Fruit fly (Drosophila melanogaster) whole organism, embryonic: ENCODE results near the gene CG10254.

Experiments used
- C15 ChIP-seq: fragments of 200-800 bp; sonication (Bioruptor generic); IDR thresholded peaks from 3 replicates; pipeline ENCODE4 v1.3.6; 2022; ENCODE audit warnings: missing biosample characterization, missing genetic modification characterization
- CG11085 ChIP-seq: fragments of 200-800 bp; sonication (Bioruptor generic); IDR thresholded peaks from 2 replicates; pipeline ENCODE4 v1.3.6; 2022; ENCODE audit warnings: missing biosample characterization, missing genetic modification characterization
- CG11093 ChIP-seq: fragments of 200-800 bp; sonication (Bioruptor generic); IDR thresholded peaks from 3 replicates; pipeline ENCODE4 v1.3.6; 2022; ENCODE audit warnings: missing biosample characterization, missing genetic modification characterization
- CG11247 ChIP-seq: fragments of 200-800 bp; sonication (Bioruptor generic); IDR thresholded peaks from 2 replicates; pipeline ENCODE4 v1.3.6; 2022; ENCODE audit warnings: missing biosample characterization, missing genetic modification characterization
- CG13894 ChIP-seq: fragments of 200-800 bp; sonication (Bioruptor generic); optimal IDR thresholded peaks from 3 replicates; lab custom pipeline; 2018; ENCODE audit warnings: missing biosample characterization, mild to moderate bottlenecking, missing genetic modification characterization, moderate library complexity
- CG15073 ChIP-seq: fragments of 200-800 bp; sonication (Bioruptor generic); optimal IDR thresholded peaks from 2 replicates; lab custom pipeline; 2016; ENCODE audit warnings: missing biosample characterization, missing genetic modification characterization
- CG15269 ChIP-seq: fragments of 200-800 bp; sonication (Bioruptor generic); optimal IDR thresholded peaks from 2 replicates; lab custom pipeline; 2018; ENCODE audit warnings: missing biosample characterization, mild to moderate bottlenecking, missing genetic modification characterization, moderate library complexity
- CG1529 ChIP-seq: fragments of 200-800 bp; sonication (Bioruptor generic); optimal IDR thresholded peaks from 3 replicates; lab custom pipeline; 2018; ENCODE audit warnings: missing biosample characterization, missing genetic modification characterization
- CG1603 ChIP-seq: fragments of 200-800 bp; sonication (Bioruptor generic); optimal IDR thresholded peaks from 2 replicates; lab custom pipeline; 2019; ENCODE audit warnings: missing biosample characterization, mild to moderate bottlenecking, missing genetic modification characterization, moderate library complexity
- CG16815 ChIP-seq: fragments of 200-800 bp; sonication (Bioruptor generic); optimal IDR thresholded peaks from 3 replicates; lab custom pipeline; 2017; ENCODE audit warnings: missing biosample characterization, mild to moderate bottlenecking, missing genetic modification characterization
- CG17568 ChIP-seq: fragments of 200-800 bp; sonication (Bioruptor generic); optimal IDR thresholded peaks from 2 replicates; lab custom pipeline; 2018; ENCODE audit warnings: missing biosample characterization, mild to moderate bottlenecking, missing genetic modification characterization, moderate library complexity
- CG18011 ChIP-seq: fragments of 200-800 bp; sonication (Bioruptor generic); optimal IDR thresholded peaks from 2 replicates; lab custom pipeline; 2017; ENCODE audit warnings: missing biosample characterization, missing genetic modification characterization, mild to moderate bottlenecking, moderate library complexity, missing genotype
- CG18262 ChIP-seq: fragments of 200-800 bp; optimal IDR thresholded peaks from 3 replicates; lab custom pipeline; 2019; ENCODE audit warnings: missing biosample characterization, mild to moderate bottlenecking, missing genetic modification characterization, moderate library complexity
- CG2116 ChIP-seq: fragments of 200-800 bp; sonication (Bioruptor generic); optimal IDR thresholded peaks from 3 replicates; lab custom pipeline; 2018; ENCODE audit warnings: missing biosample characterization, mild to moderate bottlenecking, missing genetic modification characterization
- CG3726 ChIP-seq: fragments of 200-800 bp; sonication (Bioruptor generic); IDR thresholded peaks from 3 replicates; pipeline ENCODE4, ENCODE4 v1.3.6; 2022; ENCODE audit warnings: missing biosample characterization, missing genetic modification characterization
- CG4424 ChIP-seq: fragments of 200-800 bp; sonication (Bioruptor generic); optimal IDR thresholded peaks from 3 replicates; lab custom pipeline; 2016; ENCODE audit warnings: missing biosample characterization, missing genetic modification characterization
- CG5180 ChIP-seq: fragments of 200-800 bp; sonication (Bioruptor generic); optimal IDR thresholded peaks from 3 replicates; lab custom pipeline; 2017; ENCODE audit warnings: missing biosample characterization, missing genetic modification characterization, mild to moderate bottlenecking, moderate library complexity, missing genetic modification reagents
- CG8388 ChIP-seq: fragments of 200-800 bp; sonication (Bioruptor generic); optimal IDR thresholded peaks from 2 replicates; lab custom pipeline; 2019; ENCODE audit warnings: missing biosample characterization, mild to moderate bottlenecking, missing genetic modification characterization, moderate library complexity
- CG9876 ChIP-seq: fragments of 200-800 bp; sonication (Bioruptor generic); optimal IDR thresholded peaks from 2 replicates; lab custom pipeline; 2016; ENCODE audit warnings: missing biosample characterization, missing genetic modification characterization
- CkIIα-i1 ChIP-seq: fragments of 200-800 bp; sonication (Bioruptor generic); IDR thresholded peaks from 2 replicates; pipeline ENCODE4 v1.3.6; 2022; ENCODE audit warnings: missing biosample characterization, missing genetic modification characterization
- Dll ChIP-seq: fragments of 200-800 bp; sonication (Bioruptor generic); IDR thresholded peaks from 4 replicates; pipeline ENCODE4 v1.3.6; 2022; ENCODE audit warnings: missing biosample characterization, missing genetic modification characterization; ENCODE audit not compliant: partially characterized antibody
- Drgx ChIP-seq: fragments of 200-800 bp; sonication (Bioruptor generic); IDR thresholded peaks from 2 replicates; pipeline ENCODE4 v1.3.6; 2022; ENCODE audit warnings: missing biosample characterization, missing genetic modification characterization
- HHEX ChIP-seq: fragments of 200-800 bp; sonication (Bioruptor generic); optimal IDR thresholded peaks from 3 replicates; lab custom pipeline; 2017; ENCODE audit warnings: missing biosample characterization, mild to moderate bottlenecking, missing genetic modification characterization, missing genetic modification reagents
- HLH3B ChIP-seq: fragments of 200-800 bp; sonication (Bioruptor generic); IDR thresholded peaks from 2 replicates; pipeline ENCODE4 v1.3.6; 2022; ENCODE audit warnings: missing biosample characterization, missing genetic modification characterization
- NC2β ChIP-seq: fragments of 200-800 bp; sonication (Bioruptor generic); optimal IDR thresholded peaks from 2 replicates; lab custom pipeline; 2016; ENCODE audit warnings: missing biosample characterization, missing genetic modification characterization
- NK7.1 ChIP-seq: fragments of 200-800 bp; sonication (Bioruptor generic); optimal IDR thresholded peaks from 3 replicates; lab custom pipeline; 2016; ENCODE audit warnings: missing biosample characterization, missing genetic modification characterization
- Nf-YC ChIP-seq: fragments of 200-800 bp; optimal IDR thresholded peaks from 3 replicates; lab custom pipeline; 2019; ENCODE audit warnings: missing biosample characterization, mild to moderate bottlenecking, missing genetic modification characterization, moderate library complexity
- Ssrp ChIP-seq: fragments of 200-800 bp; sonication (Bioruptor generic); optimal IDR thresholded peaks from 2 replicates; lab custom pipeline; 2018; ENCODE audit warnings: missing biosample characterization, mild to moderate bottlenecking, missing genetic modification characterization, moderate library complexity
- Tbp ChIP-seq: fragments of >200 bp; optimal IDR thresholded peaks from 2 replicates; lab custom pipeline; 2018; ENCODE audit warnings: missing biosample characterization, missing genetic modification characterization
- Xbp1 ChIP-seq: fragments of 200-800 bp; sonication (Bioruptor generic); optimal IDR thresholded peaks from 3 replicates; lab custom pipeline; 2016; ENCODE audit warnings: missing biosample characterization, mild to moderate bottlenecking, missing genetic modification characterization
- Xrp1 ChIP-seq: fragments of 200-800 bp; sonication (Bioruptor generic); IDR thresholded peaks from 2 replicates; pipeline ENCODE4 v1.3.6; 2022; ENCODE audit warnings: missing biosample characterization, missing genetic modification characterization
- az2 ChIP-seq: fragments of 200-800 bp; sonication (Bioruptor generic); optimal IDR thresholded peaks from 3 replicates; lab custom pipeline; 2016; ENCODE audit warnings: missing biosample characterization, missing genetic modification characterization
- btn ChIP-seq: fragments of 200-800 bp; sonication (Bioruptor generic); optimal IDR thresholded peaks from 2 replicates; lab custom pipeline; 2016; ENCODE audit warnings: missing biosample characterization, missing genetic modification characterization
- crp ChIP-seq, 2 experiments: fragments of 200-800 bp; sonication (Bioruptor generic); optimal IDR thresholded peaks; 2 replicates in 1 of 2; 3 replicates in 1 of 2; lab custom pipeline; 2017; ENCODE audit warnings: missing biosample characterization in 2 of 2, missing genetic modification characterization in 2 of 2, mild to moderate bottlenecking in 1 of 2, moderate library complexity in 1 of 2
- ems ChIP-seq: fragments of 200-800 bp; sonication (Bioruptor generic); optimal IDR thresholded peaks from 3 replicates; lab custom pipeline; 2016; ENCODE audit warnings: missing biosample characterization, missing genetic modification characterization
- eyg ChIP-seq: fragments of 200-800 bp; sonication (Bioruptor generic); optimal IDR thresholded peaks from 3 replicates; lab custom pipeline; 2016; ENCODE audit warnings: missing biosample characterization, missing genetic modification characterization
- ftz-f1 ChIP-seq: fragments of 200-800 bp; sonication (Bioruptor generic); optimal IDR thresholded peaks from 2 replicates; lab custom pipeline; 2016; ENCODE audit warnings: missing biosample characterization, missing genetic modification characterization
- hkb ChIP-seq, 2 experiments: fragments of 200-800 bp in 1 of 2; fragments of >200 bp in 1 of 2; sonication (Bioruptor generic) in 1 of 2; IDR thresholded peaks in 1 of 2; optimal IDR thresholded peaks in 1 of 2; 2 replicates each; pipeline versions ENCODE4 v1.3.6 to Lab custom; 2017 to 2022; ENCODE audit warnings: missing biosample characterization in 1 of 2, missing genetic modification characterization in 1 of 2
- klu ChIP-seq: fragments of 200-800 bp; sonication (Bioruptor generic); IDR thresholded peaks from 2 replicates; pipeline ENCODE4 v1.3.6; 2022; ENCODE audit warnings: missing biosample characterization, missing genetic modification characterization
- lov ChIP-seq, 2 experiments: fragments of 200-800 bp in 1 of 2; fragments of >200 bp in 1 of 2; sonication (Bioruptor generic) in 1 of 2; IDR thresholded peaks in 1 of 2; optimal IDR thresholded peaks in 1 of 2; 2 replicates in 1 of 2; 3 replicates in 1 of 2; pipeline versions ENCODE4 v1.3.6 to Lab custom; 2017 to 2022; ENCODE audit warnings: missing biosample characterization in 1 of 2, missing genetic modification characterization in 1 of 2
- nom ChIP-seq: fragments of 200-800 bp; sonication (Bioruptor generic); optimal IDR thresholded peaks from 2 replicates; lab custom pipeline; 2017; ENCODE audit warnings: missing biosample characterization, missing genetic modification characterization, mild to moderate bottlenecking, moderate library complexity, missing genetic modification reagents
- onecut ChIP-seq: fragments of 200-800 bp; sonication (Bioruptor generic); IDR thresholded peaks from 2 replicates; pipeline ENCODE4 v1.3.6; 2022; ENCODE audit warnings: missing biosample characterization, missing genetic modification characterization
- row ChIP-seq: fragments of 200-800 bp; sonication (Bioruptor generic); IDR thresholded peaks from 3 replicates; pipeline ENCODE4 v1.3.6; 2022; ENCODE audit warnings: missing biosample characterization, missing genetic modification characterization
- scrt ChIP-seq: fragments of 200-800 bp; sonication (Bioruptor generic); optimal IDR thresholded peaks from 2 replicates; lab custom pipeline; 2018; ENCODE audit warnings: missing biosample characterization, mild to moderate bottlenecking, missing genetic modification characterization, moderate library complexity
- sd ChIP-seq: fragments of 200-800 bp; sonication (Bioruptor generic); optimal IDR thresholded peaks from 3 replicates; lab custom pipeline; 2018; ENCODE audit warnings: missing biosample characterization, mild to moderate bottlenecking, missing genetic modification characterization, moderate library complexity
- slou ChIP-seq: fragments of 200-800 bp; sonication (Bioruptor generic); optimal IDR thresholded peaks from 3 replicates; lab custom pipeline; 2016; ENCODE audit warnings: missing biosample characterization, missing genetic modification characterization
- stc ChIP-seq: fragments of 200-800 bp; sonication (Bioruptor generic); IDR thresholded peaks from 2 replicates; pipeline ENCODE4 v1.3.6; 2022; ENCODE audit warnings: missing biosample characterization, missing genetic modification characterization
- tio ChIP-seq: fragments of 200-800 bp; sonication (Bioruptor generic); optimal IDR thresholded peaks from 2 replicates; lab custom pipeline; 2017; ENCODE audit warnings: missing biosample characterization, missing genetic modification characterization, inconsistent platforms
- unpg ChIP-seq: fragments of 200-800 bp; sonication (Bioruptor generic); optimal IDR thresholded peaks from 3 replicates; lab custom pipeline; 2018; ENCODE audit warnings: missing biosample characterization, mild to moderate bottlenecking, missing genetic modification characterization, moderate library complexity
- wdn ChIP-seq: fragments of 200-800 bp; sonication (Bioruptor generic); IDR thresholded peaks from 2 replicates; pipeline ENCODE4 v1.3.6; 2022; ENCODE audit warnings: missing biosample characterization, missing genetic modification characterization

CG10254 gene

dm6 chr3R:23713901-23714300 lies 19.1 kb upstream of the CG10254 start (continued):
- TF ChIP-seq lov (optimal IDR thresholded peaks at IDR 0.05; lab: Kevin White, UChicago), result no peak
- peak; percentile 69; the same call in 1 of the 3 replicates for TF ChIP-seq lov (GFP tag; IDR thresholded peaks at IDR 0.05; lab: Robert Waterston, UW)
- TF ChIP-seq ems (GFP tag; lab: Kevin White, UChicago), result no peak
- TF ChIP-seq CG11085 (GFP tag; lab: Robert Waterston, UW), result 0 out of 2 replicates have a peak, but pooled peaks have one; percentile 35
- TF ChIP-seq CG2116 (GFP tag; lab: Kevin White, UChicago), result no peak
- peak; percentile 14 for TF ChIP-seq sd (tag; lab: Kevin White, UChicago)
- peak; percentile 26 for TF ChIP-seq btn
- peak; percentile 56 for TF ChIP-seq NC2β (GFP tag; lab: Kevin White, UChicago)
- peak; percentile 82 for TF ChIP-seq unpg (GFP tag; lab: Kevin White, UChicago)
- peak; percentile 47 for TF ChIP-seq CG16815 (GFP tag; lab: Kevin White, UChicago)
- no peak for TF ChIP-seq nom (GFP tag; lab: Kevin White, UChicago)
- peak; percentile 72 for TF ChIP-seq Xrp1 (GFP tag; lab: Robert Waterston, UW)
- no peak for TF ChIP-seq Nf-YC (tag; lab: Kevin White, UChicago)
- peak; percentile 39 for TF ChIP-seq CG4424 (GFP tag; lab: Kevin White, UChicago)
- peak; percentile 52 for TF ChIP-seq tio
- 0 out of 2 replicates have a peak, but pooled peaks have one; percentile 27 for TF ChIP-seq wdn (GFP tag; lab: Robert Waterston, UW)
- peak; percentile 24; the same call in 1 of the 2 replicates for TF ChIP-seq stc (GFP tag; lab: Robert Waterston, UW)
- TF ChIP-seq Ssrp (tag; lab: Kevin White, UChicago), result peak; percentile 71
- no peak for TF ChIP-seq C15 (GFP tag; lab: Robert Waterston, UW)
- peak; percentile 46 for TF ChIP-seq Drgx (GFP tag; lab: Robert Waterston, UW)
- TF ChIP-seq NK7.1 (GFP tag; lab: Kevin White, UChicago), result no peak
- TF ChIP-seq CG11247 (GFP tag; lab: Robert Waterston, UW), result no peak
- TF ChIP-seq ftz-f1 (GFP tag; lab: Kevin White, UChicago), result no peak
- TF ChIP-seq slou (GFP tag; lab: Kevin White, UChicago), result no peak
- TF ChIP-seq klu (GFP tag; lab: Robert Waterston, UW), result peak; percentile 37; the same call in 1 of the 2 replicates
- TF ChIP-seq CG1603 (tag; lab: Kevin White, UChicago), result peak; percentile 82
- TF ChIP-seq eyg, result peak; percentile 28
- TF ChIP-seq CG13894 (tag; lab: Kevin White, UChicago), result no peak
- peak; percentile 14 for TF ChIP-seq scrt (GFP tag; lab: Kevin White, UChicago)
- no peak for TF ChIP-seq CG11093
- TF ChIP-seq CG5180 (GFP tag; lab: Kevin White, UChicago), result no peak
- TF ChIP-seq hkb (optimal IDR thresholded peaks at IDR 0.05; lab: Kevin White, UChicago), result no peak
- peak; percentile 63 for TF ChIP-seq hkb (GFP tag; IDR thresholded peaks at IDR 0.05; lab: Robert Waterston, UW)
- TF ChIP-seq CG1529, result peak; percentile 51
- TF ChIP-seq Tbp (GFP tag; lab: Kevin White, UChicago), result no peak
- TF ChIP-seq CG18011, result no peak
- TF ChIP-seq onecut (GFP tag; lab: Robert Waterston, UW), result 0 out of 2 replicates have a peak, but pooled peaks have one; percentile 38
- TF ChIP-seq CG9876 (GFP tag; lab: Kevin White, UChicago), result no peak
- TF ChIP-seq Dll (GFP tag; lab: Robert Waterston, UW), result no peak
- peak; percentile 9; the same call in 1 of the 2 replicates for TF ChIP-seq HLH3B (GFP tag; lab: Robert Waterston, UW)
- peak; percentile 84 for TF ChIP-seq row (GFP tag; lab: Robert Waterston, UW)
- TF ChIP-seq HHEX (GFP tag; lab: Kevin White, UChicago), result peak; percentile 43
- no peak for TF ChIP-seq crp (GFP tag; optimal IDR thresholded peaks at IDR 0.05; lab: Kevin White, UChicago)
- peak; percentile 76 for TF ChIP-seq CG15269
- no peak for TF ChIP-seq CkIIα-i1
- peak; percentile 35 for TF ChIP-seq CG18262 (tag; lab: Kevin White, UChicago)
- TF ChIP-seq Xbp1, result peak; percentile 78
- peak; percentile 78 for TF ChIP-seq CG8388 (GFP tag; lab: Kevin White, UChicago)
- TF ChIP-seq CG15073 (GFP tag; lab: Kevin White, UChicago), result no peak
- peak; percentile 78 for TF ChIP-seq az2
- no peak for TF ChIP-seq CG3726 (GFP tag; lab: Robert Waterston, UW)
- TF ChIP-seq CG17568 (GFP tag; lab: Kevin White, UChicago), result peak; percentile 42
